Fruit fly (Drosophila melanogaster) whole organism, embryonic: ENCODE data around the gene M6.

Experiments
- Awh ChIP-seq: fragments of 200-800 bp; sonication (Bioruptor generic); IDR thresholded peaks from 2 replicates; pipeline ENCODE4, ENCODE4 v1.3.6; 2022; ENCODE audit warnings: missing biosample characterization, missing genetic modification characterization
- BEAF-32 ChIP-seq: fragments of 200-800 bp; sonication (Bioruptor generic); optimal IDR thresholded peaks from 3 replicates; lab custom pipeline; 2017; ENCODE audit warnings: missing biosample characterization, missing genetic modification characterization, mild to moderate bottlenecking, moderate library complexity, missing genetic modification reagents
- BtbVII ChIP-seq: fragments of 200-800 bp; sonication (Bioruptor generic); optimal IDR thresholded peaks from 3 replicates; lab custom pipeline; 2017; ENCODE audit warnings: missing biosample characterization, mild to moderate bottlenecking, missing genetic modification characterization
- CG1024 ChIP-seq: fragments of 200-800 bp; sonication (Bioruptor generic); IDR thresholded peaks from 2 replicates; pipeline ENCODE4 v1.3.6; 2022; ENCODE audit warnings: missing biosample characterization, missing genetic modification characterization
- CG10431 ChIP-seq: fragments of 200-800 bp; sonication (Bioruptor generic); optimal IDR thresholded peaks from 3 replicates; lab custom pipeline; 2018; ENCODE audit warnings: missing biosample characterization, mild to moderate bottlenecking, missing genetic modification characterization
- CG11560 ChIP-seq: fragments of 200-800 bp; sonication (Bioruptor generic); IDR thresholded peaks from 3 replicates; pipeline ENCODE4 v1.3.6; 2022; ENCODE audit warnings: missing biosample characterization, missing genetic modification characterization
- CG12104 ChIP-seq: fragments of 200-800 bp; sonication (Bioruptor generic); optimal IDR thresholded peaks from 3 replicates; lab custom pipeline; 2016; ENCODE audit warnings: missing biosample characterization, missing genetic modification characterization
- CG13775 ChIP-seq: fragments of 200-800 bp; sonication (Bioruptor generic); optimal IDR thresholded peaks from 3 replicates; lab custom pipeline; 2017; ENCODE audit warnings: missing biosample characterization, mild to moderate bottlenecking, missing genetic modification characterization
- CG15073 ChIP-seq: fragments of 200-800 bp; sonication (Bioruptor generic); optimal IDR thresholded peaks from 2 replicates; lab custom pipeline; 2016; ENCODE audit warnings: missing biosample characterization, missing genetic modification characterization
- CG15514 ChIP-seq: fragments of 200-800 bp; sonication (Bioruptor generic); optimal IDR thresholded peaks from 3 replicates; lab custom pipeline; 2017; ENCODE audit warnings: missing biosample characterization, missing genetic modification characterization, mild to moderate bottlenecking, moderate library complexity, missing genetic modification reagents
- CG1603 ChIP-seq: fragments of 200-800 bp; sonication (Bioruptor generic); optimal IDR thresholded peaks from 2 replicates; lab custom pipeline; 2019; ENCODE audit warnings: missing biosample characterization, mild to moderate bottlenecking, missing genetic modification characterization, moderate library complexity
- CG17186 ChIP-seq: fragments of 200-800 bp; sonication (Bioruptor generic); optimal IDR thresholded peaks from 3 replicates; lab custom pipeline; 2017; ENCODE audit warnings: missing biosample characterization, missing genetic modification reagents, missing genetic modification characterization
- CG17802 ChIP-seq: fragments of 200-800 bp; sonication (Bioruptor generic); optimal IDR thresholded peaks from 2 replicates; lab custom pipeline; 2018; ENCODE audit warnings: missing biosample characterization, mild to moderate bottlenecking, missing genetic modification characterization, moderate library complexity
- CG2116 ChIP-seq: fragments of 200-800 bp; sonication (Bioruptor generic); optimal IDR thresholded peaks from 3 replicates; lab custom pipeline; 2018; ENCODE audit warnings: missing biosample characterization, mild to moderate bottlenecking, missing genetic modification characterization
- CG2875 ChIP-seq: fragments of 200-800 bp; sonication (Bioruptor generic); optimal IDR thresholded peaks from 2 replicates; lab custom pipeline; 2017; ENCODE audit warnings: missing biosample characterization, mild to moderate bottlenecking, missing genetic modification characterization, missing genetic modification reagents
- CG31224 ChIP-seq: fragments of 200-800 bp; sonication (Bioruptor generic); IDR thresholded peaks from 2 replicates; pipeline ENCODE4 v1.3.6; 2022; ENCODE audit warnings: missing biosample characterization, missing genetic modification characterization
- CG31388 ChIP-seq: fragments of 200-800 bp; sonication (Bioruptor generic); optimal IDR thresholded peaks from 2 replicates; lab custom pipeline; 2016; ENCODE audit warnings: missing biosample characterization, missing genetic modification characterization
- CG3995 ChIP-seq: fragments of 200-800 bp; sonication (Bioruptor generic); optimal IDR thresholded peaks from 3 replicates; lab custom pipeline; 2016; ENCODE audit warnings: missing biosample characterization, missing genetic modification characterization
- CG4328 ChIP-seq: fragments of 200-800 bp; sonication (Bioruptor generic); optimal IDR thresholded peaks from 3 replicates; lab custom pipeline; 2017; ENCODE audit warnings: missing biosample characterization, missing genetic modification reagents, missing genetic modification characterization
- CG6175 ChIP-seq: fragments of 200-800 bp; sonication (Bioruptor generic); IDR thresholded peaks from 3 replicates; pipeline ENCODE4 v1.3.6; 2022; ENCODE audit warnings: missing biosample characterization, missing genetic modification characterization
- CG8478 ChIP-seq: fragments of >200 bp; optimal IDR thresholded peaks from 2 replicates; lab custom pipeline; 2018
- D19A ChIP-seq: fragments of 200-800 bp; optimal IDR thresholded peaks from 3 replicates; lab custom pipeline; 2019; ENCODE audit warnings: missing biosample characterization, mild to moderate bottlenecking, missing genetic modification characterization, moderate library complexity
- D19B ChIP-seq: fragments of 200-800 bp; sonication (Bioruptor generic); optimal IDR thresholded peaks from 2 replicates; lab custom pipeline; 2017; ENCODE audit warnings: missing biosample characterization, mild to moderate bottlenecking, missing genetic modification characterization
- Dll ChIP-seq: fragments of 200-800 bp; sonication (Bioruptor generic); IDR thresholded peaks from 4 replicates; pipeline ENCODE4 v1.3.6; 2022; ENCODE audit warnings: missing biosample characterization, missing genetic modification characterization; ENCODE audit not compliant: partially characterized antibody
- Dp ChIP-seq: fragments of 200-800 bp; sonication (Bioruptor generic); optimal IDR thresholded peaks from 2 replicates; lab custom pipeline; 2018; ENCODE audit warnings: missing biosample characterization, mild to moderate bottlenecking, missing genetic modification characterization, moderate library complexity
- E2f2 ChIP-seq: fragments of 200-800 bp; sonication (Bioruptor generic); IDR thresholded peaks from 2 replicates; pipeline ENCODE4 v1.3.6; 2022; ENCODE audit warnings: missing biosample characterization, missing genetic modification characterization
- Ets97D ChIP-seq: fragments of 200-800 bp; sonication (Bioruptor generic); optimal IDR thresholded peaks from 3 replicates; lab custom pipeline; 2016; ENCODE audit warnings: missing biosample characterization, missing genetic modification characterization
- Lhr ChIP-seq: fragments of 200-800 bp; sonication (Bioruptor generic); optimal IDR thresholded peaks from 3 replicates; lab custom pipeline; 2017; ENCODE audit warnings: mild to moderate bottlenecking, missing biosample characterization, missing genetic modification reagents, missing genetic modification characterization
- Nf-YA ChIP-seq: fragments of 200-800 bp; sonication (Bioruptor generic); IDR thresholded peaks from 2 replicates; pipeline ENCODE4 v1.3.6; 2022; ENCODE audit warnings: missing biosample characterization, missing genetic modification characterization
- Pdp1 ChIP-seq, 2 experiments: fragments of 200-800 bp; sonication (Bioruptor generic); optimal IDR thresholded peaks; 3 replicates each; lab custom pipeline; 2016; ENCODE audit warnings: missing biosample characterization in 2 of 2, missing genetic modification characterization in 2 of 2, mild to moderate bottlenecking in 1 of 2, moderate library complexity in 1 of 2
- Sin3A ChIP-seq: fragments of >200 bp; optimal IDR thresholded peaks from 2 replicates; lab custom pipeline; 2018
- Stat92E ChIP-seq, 3 experiments: fragments of >200 bp in 2 of 3; fragments of 200-800 bp in 1 of 3; sonication (Bioruptor generic) in 1 of 3; optimal IDR thresholded peaks; 2 replicates each; lab custom pipeline; 2017 to 2019; ENCODE audit warnings: missing biosample characterization in 3 of 3, missing genetic modification characterization in 3 of 3, mild to moderate bottlenecking in 1 of 3, moderate library complexity in 1 of 3
- ash1 ChIP-seq: fragments of 200-800 bp; sonication (Bioruptor generic); optimal IDR thresholded peaks from 2 replicates; lab custom pipeline; 2018; ENCODE audit warnings: missing biosample characterization, mild to moderate bottlenecking, missing genetic modification characterization
- bigmax ChIP-seq: fragments of 200-800 bp; sonication (Bioruptor generic); optimal IDR thresholded peaks from 2 replicates; lab custom pipeline; 2018; ENCODE audit warnings: missing biosample characterization, mild to moderate bottlenecking, missing genetic modification characterization
- bowl ChIP-seq: fragments of 200-800 bp; sonication (Bioruptor generic); IDR thresholded peaks from 2 replicates; pipeline ENCODE4 v1.3.6; 2022; ENCODE audit warnings: missing biosample characterization, missing genetic modification characterization
- croc ChIP-seq: fragments of 200-800 bp; sonication (Bioruptor generic); conservative IDR thresholded peaks from 3 replicates; pipeline ENCODE4 v1.3.6; 2022; ENCODE audit warnings: missing biosample characterization, missing genetic modification characterization
- crp ChIP-seq, 2 experiments: fragments of 200-800 bp; sonication (Bioruptor generic); optimal IDR thresholded peaks; 2 replicates in 1 of 2; 3 replicates in 1 of 2; lab custom pipeline; 2017; ENCODE audit warnings: missing biosample characterization in 2 of 2, missing genetic modification characterization in 2 of 2, mild to moderate bottlenecking in 1 of 2, moderate library complexity in 1 of 2
- gfzf ChIP-seq: fragments of 200-800 bp; sonication (Bioruptor generic); optimal IDR thresholded peaks from 2 replicates; lab custom pipeline; 2016; ENCODE audit warnings: missing biosample characterization, mild to moderate bottlenecking, missing genetic modification characterization, moderate library complexity
- hth ChIP-seq: fragments of >200 bp; optimal IDR thresholded peaks from 2 replicates; lab custom pipeline; 2017; ENCODE audit warnings: inconsistent platforms
- insv ChIP-seq, 2 experiments: fragments of 200-800 bp; sonication (Bioruptor generic); optimal IDR thresholded peaks; 3 replicates each; lab custom pipeline; 2016 to 2018; ENCODE audit warnings: missing biosample characterization in 2 of 2, missing genetic modification characterization in 2 of 2
- kah ChIP-seq: fragments of 200-800 bp; sonication (Bioruptor generic); optimal IDR thresholded peaks from 2 replicates; lab custom pipeline; 2018; ENCODE audit warnings: missing biosample characterization, mild to moderate bottlenecking, missing genetic modification characterization
- pan ChIP-seq, 4 experiments: fragments of >200 bp in 3 of 4; fragments of 200-800 bp in 1 of 4; sonication (Bioruptor generic) in 1 of 4; optimal IDR thresholded peaks in 3 of 4; IDR thresholded peaks in 1 of 4; 2 replicates each; pipeline versions ENCODE4 v1.3.6 to Lab custom; 2017 to 2022; ENCODE audit warnings: missing biosample characterization in 2 of 4, missing genetic modification characterization in 2 of 4, mixed read lengths in 1 of 4
- phol ChIP-seq: fragments of 200-800 bp; sonication (Bioruptor generic); optimal IDR thresholded peaks from 3 replicates; lab custom pipeline; 2018; ENCODE audit warnings: missing biosample characterization, mild to moderate bottlenecking, missing genetic modification characterization, moderate library complexity
- row ChIP-seq: fragments of 200-800 bp; sonication (Bioruptor generic); IDR thresholded peaks from 3 replicates; pipeline ENCODE4 v1.3.6; 2022; ENCODE audit warnings: missing biosample characterization, missing genetic modification characterization
- ssp ChIP-seq: fragments of 200-800 bp; sonication (Bioruptor generic); IDR thresholded peaks from 2 replicates; pipeline ENCODE4 v1.3.6; 2022; ENCODE audit warnings: missing biosample characterization, missing genetic modification characterization
- unpg ChIP-seq: fragments of 200-800 bp; sonication (Bioruptor generic); optimal IDR thresholded peaks from 3 replicates; lab custom pipeline; 2018; ENCODE audit warnings: missing biosample characterization, mild to moderate bottlenecking, missing genetic modification characterization, moderate library complexity
- wek ChIP-seq: fragments of 200-800 bp; sonication (Bioruptor generic); optimal IDR thresholded peaks from 3 replicates; lab custom pipeline; 2018; ENCODE audit warnings: missing biosample characterization, mild to moderate bottlenecking, missing genetic modification characterization, moderate library complexity
- wor ChIP-seq: fragments of 200-800 bp; sonication (Bioruptor generic); IDR thresholded peaks from 2 replicates; pipeline ENCODE4 v1.3.6; 2022; ENCODE audit warnings: missing biosample characterization, missing genetic modification characterization

Gene M6

dm6 chr3L:21523059-21523836 is 15.6 kb downstream of the M6 start, which contains the start of gene CG7611 (continued):
- TF ChIP-seq CG15073 (GFP tag; lab: Kevin White, UChicago) = peak; percentile 61
- peak; percentile 46; the same call in 1 of the 2 replicates for TF ChIP-seq ssp
- no peak for TF ChIP-seq unpg
- TF ChIP-seq Pdp1 (GFP tag; optimal IDR thresholded peaks at IDR 0.05; lab: Kevin White, UChicago) = peak in 1 of 2 experiments; percentile 77
- TF ChIP-seq Ets97D (GFP tag; lab: Kevin White, UChicago) = no peak
- peak in 1 of 2 experiments; percentile 6 for TF ChIP-seq insv (GFP tag; optimal IDR thresholded peaks at IDR 0.05; lab: Kevin White, UChicago)
- TF ChIP-seq Lhr (GFP tag; lab: Kevin White, UChicago) = peak; percentile 17
- no peak for TF ChIP-seq CG11560 (tag; lab: Robert Waterston, UW)
- TF ChIP-seq CG13775 (GFP tag; lab: Kevin White, UChicago) = no peak
- TF ChIP-seq CG17186 = peak; percentile 9
- TF ChIP-seq D19B (GFP tag; lab: Kevin White, UChicago) = no peak
- TF ChIP-seq CG10431 = peak; percentile 79
- no peak for TF ChIP-seq Nf-YA (GFP tag; lab: Robert Waterston, UW)
- no peak for TF ChIP-seq pan (optimal IDR thresholded peaks at IDR 0.05; lab: Kevin White, UChicago)
- TF ChIP-seq pan (GFP tag; optimal IDR thresholded peaks at IDR 0.05 in 1 of 2, IDR thresholded peaks at IDR 0.05 in 1 of 2) = no peak
- TF ChIP-seq kah (GFP tag; lab: Kevin White, UChicago) = no peak
- no peak for TF ChIP-seq BtbVII (GFP tag; lab: Kevin White, UChicago)
- TF ChIP-seq CG1024 (GFP tag; lab: Robert Waterston, UW) = no peak
- TF ChIP-seq CG1603 = peak; percentile 29
- TF ChIP-seq CG31388 (GFP tag; lab: Kevin White, UChicago) = no peak
- TF ChIP-seq bowl (GFP tag; lab: Robert Waterston, UW) = no peak
- no peak for TF ChIP-seq Awh
- no peak for TF ChIP-seq Sin3A
- no peak for TF ChIP-seq hth (lab: Kevin White, UChicago)
- TF ChIP-seq gfzf (GFP tag; lab: Kevin White, UChicago) = peak; percentile 78
- TF ChIP-seq croc (GFP tag; lab: Robert Waterston, UW) = no peak
- TF ChIP-seq E2f2 (GFP tag; lab: Robert Waterston, UW) = peak; percentile 57
- TF ChIP-seq wor (GFP tag; lab: Robert Waterston, UW) = no peak
- TF ChIP-seq CG2875 = no peak
- TF ChIP-seq wek = peak; percentile 22
- no peak for TF ChIP-seq CG31224
- TF ChIP-seq BEAF-32 (GFP tag; lab: Kevin White, UChicago) = peak; percentile 35
- TF ChIP-seq crp (GFP tag; optimal IDR thresholded peaks at IDR 0.05; lab: Kevin White, UChicago) = peak in 1 of 2 experiments; percentile 68
- no peak for TF ChIP-seq ash1 (GFP tag; lab: Kevin White, UChicago)
- TF ChIP-seq CG12104 (GFP tag; lab: Kevin White, UChicago) = no peak
- TF ChIP-seq CG3995 (GFP tag; lab: Kevin White, UChicago) = peak; percentile 40
- peak; percentile 2 for TF ChIP-seq CG2116 (GFP tag; lab: Kevin White, UChicago)
- no peak; the same call in 2 of the 3 replicates for TF ChIP-seq row (GFP tag; lab: Robert Waterston, UW)
- no peak for TF ChIP-seq CG15514
- TF ChIP-seq D19A = peak; percentile 24
- no peak for TF ChIP-seq CG8478
- no peak for TF ChIP-seq CG6175 (GFP tag; lab: Robert Waterston, UW)
- peak; percentile 22 for TF ChIP-seq bigmax (GFP tag; lab: Kevin White, UChicago)
- peak; percentile 50 for TF ChIP-seq Dp (GFP tag; lab: Kevin White, UChicago)
- TF ChIP-seq phol (tag; lab: Kevin White, UChicago) = peak; percentile 15
- TF ChIP-seq Stat92E (GFP tag; optimal IDR thresholded peaks at IDR 0.05; lab: Kevin White, UChicago) = peak in 1 of 3 experiments; percentile 13
- TF ChIP-seq CG4328 (GFP tag; lab: Kevin White, UChicago) = no peak
- TF ChIP-seq Dll (GFP tag; lab: Robert Waterston, UW) = 0 out of 4 replicates have a peak, but pooled peaks have one; percentile 44
- TF ChIP-seq CG17802 (tag; lab: Kevin White, UChicago) = no peak
